Worm (Caenorhabditis elegans) whole organism, L2 larva: ENCODE results near the gene F53B7.7.

Experiments
- C34F6.9 ChIP-seq: fragments of 150-350 bp; optimal IDR thresholded peaks from 2 replicates; lab custom pipeline; 2014; ENCODE audit warnings: missing biosample characterization, missing genetic modification characterization
- F13H6.1 ChIP-seq: sonication (generic microtip); optimal IDR thresholded peaks from 2 replicates; lab custom pipeline; 2016; ENCODE audit warnings: missing genetic modification characterization, missing compliant biosample characterization
- R02D3.7 ChIP-seq: fragments of 150-350 bp; optimal IDR thresholded peaks from 2 replicates; lab custom pipeline; 2014; ENCODE audit warnings: missing biosample characterization, missing genetic modification characterization
- Y55F3AM.14 ChIP-seq: fragments of 200-800 bp; sonication (Bioruptor generic); optimal IDR thresholded peaks from 2 replicates; lab custom pipeline; 2018; ENCODE audit warnings: mild to moderate bottlenecking, missing genetic modification characterization, missing compliant biosample characterization
- ZK546.5 ChIP-seq: sonication (generic microtip); optimal IDR thresholded peaks from 2 replicates; lab custom pipeline; 2017; ENCODE audit warnings: missing biosample characterization, missing genetic modification characterization
- alr-1 ChIP-seq: fragments of 150-350 bp; optimal IDR thresholded peaks from 2 replicates; lab custom pipeline; 2014; ENCODE audit warnings: missing biosample characterization, missing genetic modification characterization
- aly-2 ChIP-seq: fragments of 150-350 bp; optimal IDR thresholded peaks from 2 replicates; lab custom pipeline; 2014; ENCODE audit warnings: missing biosample characterization, missing genetic modification characterization
- ama-1 ChIP-seq: fragments of 150-350 bp; optimal IDR thresholded peaks from 2 replicates; lab custom pipeline; 2018; ENCODE audit warnings: inconsistent platforms
- blmp-1 ChIP-seq: sonication (generic microtip); optimal IDR thresholded peaks from 2 replicates; lab custom pipeline; 2017; ENCODE audit warnings: missing genetic modification characterization, mild to moderate bottlenecking, missing compliant biosample characterization, antibody characterized with exemption, moderate library complexity; ENCODE audit not compliant: insufficient read depth
- ceh-16 ChIP-seq: fragments of 150-350 bp; optimal IDR thresholded peaks from 2 replicates; lab custom pipeline; 2014; ENCODE audit warnings: missing biosample characterization, missing genetic modification characterization
- ceh-82 ChIP-seq: fragments of 150-350 bp; optimal IDR thresholded peaks from 2 replicates; lab custom pipeline; 2014; ENCODE audit warnings: missing biosample characterization, missing genetic modification characterization
- crh-2 ChIP-seq: sonication (generic microtip); optimal IDR thresholded peaks from 2 replicates; lab custom pipeline; 2017; ENCODE audit warnings: missing biosample characterization, missing genetic modification characterization
- dmd-4 ChIP-seq: sonication (generic microtip); optimal IDR thresholded peaks from 2 replicates; lab custom pipeline; 2017; ENCODE audit warnings: missing biosample characterization, missing genetic modification characterization
- egl-27 ChIP-seq: sonication (generic microtip); optimal IDR thresholded peaks from 3 replicates; lab custom pipeline; 2017; ENCODE audit warnings: missing biosample characterization, missing genetic modification reagents, missing genetic modification characterization
- elt-1 ChIP-seq: fragments of 150-350 bp; optimal IDR thresholded peaks from 2 replicates; lab custom pipeline; 2014; ENCODE audit warnings: missing biosample characterization, missing genetic modification characterization
- elt-3 ChIP-seq: sonication (generic microtip); optimal IDR thresholded peaks from 2 replicates; lab custom pipeline; 2017; ENCODE audit warnings: missing biosample characterization, missing genetic modification characterization
- fos-1 ChIP-seq: fragments of 150-350 bp; optimal IDR thresholded peaks from 2 replicates; lab custom pipeline; 2014; ENCODE audit warnings: missing biosample characterization, missing genetic modification characterization
- gmeb-1 ChIP-seq: fragments of 150-350 bp; optimal IDR thresholded peaks from 2 replicates; lab custom pipeline; 2014; ENCODE audit warnings: missing biosample characterization, missing genetic modification characterization
- lin-11 ChIP-seq: fragments of 150-350 bp; sonication (generic microtip); optimal IDR thresholded peaks from 2 replicates; lab custom pipeline; 2014; ENCODE audit warnings: missing biosample characterization, missing genetic modification characterization, inconsistent platforms, mixed read lengths
- lin-13 ChIP-seq: fragments of 150-350 bp; optimal IDR thresholded peaks from 2 replicates; lab custom pipeline; 2014; ENCODE audit warnings: missing biosample characterization, missing genetic modification reagents, missing genetic modification characterization
- lin-39 ChIP-seq: fragments of 150-350 bp; optimal IDR thresholded peaks from 2 replicates; lab custom pipeline; 2014; ENCODE audit warnings: missing biosample characterization, missing genetic modification reagents, missing genetic modification characterization
- lsy-2 ChIP-seq, 2 experiments: fragments of 150-350 bp in 1 of 2; sonication (generic microtip) in 1 of 2; optimal IDR thresholded peaks; 2 replicates each; lab custom pipeline; 2014 to 2017; ENCODE audit warnings: missing biosample characterization in 2 of 2, missing genetic modification characterization in 2 of 2
- mab-5 ChIP-seq: fragments of 150-350 bp; optimal IDR thresholded peaks from 2 replicates; lab custom pipeline; 2014; ENCODE audit warnings: missing biosample characterization, missing genetic modification characterization
- mbf-1 ChIP-seq: sonication (generic microtip); optimal IDR thresholded peaks from 2 replicates; lab custom pipeline; 2017; ENCODE audit warnings: missing biosample characterization, missing genetic modification characterization
- mdl-1 ChIP-seq, 2 experiments: fragments of 150-350 bp in 1 of 2; sonication (generic microtip) in 1 of 2; optimal IDR thresholded peaks; 2 replicates each; lab custom pipeline; 2017; ENCODE audit warnings: missing biosample characterization in 2 of 2, missing genetic modification characterization in 2 of 2
- nhr-10 ChIP-seq: sonication (generic microtip); optimal IDR thresholded peaks from 2 replicates; lab custom pipeline; 2017; ENCODE audit warnings: missing biosample characterization, missing genetic modification characterization
- nhr-11 ChIP-seq: fragments of 150-350 bp; optimal IDR thresholded peaks from 2 replicates; lab custom pipeline; 2014; ENCODE audit warnings: missing biosample characterization, missing genetic modification characterization
- nhr-12 ChIP-seq: fragments of 150-350 bp; optimal IDR thresholded peaks from 2 replicates; lab custom pipeline; 2014; ENCODE audit warnings: missing biosample characterization, missing genetic modification characterization
- nhr-129 ChIP-seq: fragments of 150-350 bp; optimal IDR thresholded peaks from 2 replicates; lab custom pipeline; 2014; ENCODE audit warnings: missing biosample characterization, missing genetic modification characterization
- nhr-21 ChIP-seq: fragments of 150-350 bp; optimal IDR thresholded peaks from 2 replicates; lab custom pipeline; 2014; ENCODE audit warnings: missing biosample characterization, missing genetic modification characterization
- nhr-23 ChIP-seq: fragments of 150-350 bp; optimal IDR thresholded peaks from 2 replicates; lab custom pipeline; 2014; ENCODE audit warnings: missing biosample characterization, missing genetic modification reagents, missing genetic modification characterization
- nhr-237 ChIP-seq: fragments of 150-350 bp; optimal IDR thresholded peaks from 2 replicates; lab custom pipeline; 2014; ENCODE audit warnings: missing biosample characterization, missing genetic modification characterization
- nhr-25 ChIP-seq: fragments of 150-350 bp; sonication (generic microtip); optimal IDR thresholded peaks from 3 replicates; lab custom pipeline; 2014; ENCODE audit warnings: missing biosample characterization, missing genetic modification characterization
- nhr-6 ChIP-seq: fragments of 150-350 bp; optimal IDR thresholded peaks from 2 replicates; lab custom pipeline; 2014; ENCODE audit warnings: missing biosample characterization, missing genetic modification characterization
- nhr-77 ChIP-seq: fragments of 150-350 bp; optimal IDR thresholded peaks from 2 replicates; lab custom pipeline; 2014; ENCODE audit warnings: missing biosample characterization, missing genetic modification characterization
- peb-1 ChIP-seq: fragments of 150-350 bp; optimal IDR thresholded peaks from 2 replicates; lab custom pipeline; 2014; ENCODE audit warnings: missing biosample characterization, missing genetic modification characterization
- sem-4 ChIP-seq: fragments of 150-350 bp; optimal IDR thresholded peaks from 2 replicates; lab custom pipeline; 2014; ENCODE audit warnings: missing biosample characterization, missing genetic modification reagents, missing genetic modification characterization
- skn-1 ChIP-seq: sonication (generic microtip); optimal IDR thresholded peaks from 2 replicates; lab custom pipeline; 2017; ENCODE audit warnings: missing biosample characterization, missing genetic modification characterization
- sma-3 ChIP-seq: sonication (generic microtip); optimal IDR thresholded peaks from 2 replicates; lab custom pipeline; 2016; ENCODE audit warnings: missing genetic modification reagents, missing genetic modification characterization, missing compliant biosample characterization
- sma-9 ChIP-seq, 2 experiments: fragments of 150-350 bp in 1 of 2; sonication (generic microtip) in 1 of 2; optimal IDR thresholded peaks; 2 replicates each; lab custom pipeline; 2014 to 2016; ENCODE audit warnings: missing genetic modification characterization in 2 of 2, mild to moderate bottlenecking in 1 of 2, missing biosample characterization in 1 of 2, missing compliant biosample characterization in 1 of 2, missing genetic modification reagents in 1 of 2, moderate library complexity in 1 of 2
- snpc-4 ChIP-seq: fragments of 150-350 bp; optimal IDR thresholded peaks from 2 replicates; lab custom pipeline; 2014; ENCODE audit warnings: missing biosample characterization, missing genetic modification characterization
- unc-39 ChIP-seq: fragments of 150-350 bp; optimal IDR thresholded peaks from 2 replicates; lab custom pipeline; 2014; ENCODE audit warnings: missing biosample characterization, missing genetic modification characterization
- unc-55 ChIP-seq: fragments of 150-350 bp; sonication (generic microtip); optimal IDR thresholded peaks from 3 replicates; lab custom pipeline; 2014; ENCODE audit warnings: missing biosample characterization, missing genetic modification reagents, missing genetic modification characterization
- unc-62 ChIP-seq: fragments of 150-350 bp; optimal IDR thresholded peaks from 2 replicates; lab custom pipeline; 2014; ENCODE audit warnings: missing biosample characterization, missing genetic modification reagents, missing genetic modification characterization
- zag-1 ChIP-seq: fragments of 150-350 bp; optimal IDR thresholded peaks from 2 replicates; lab custom pipeline; 2014; ENCODE audit warnings: missing biosample characterization, missing genetic modification characterization
- ztf-1 ChIP-seq: fragments of 200-800 bp; sonication (Bioruptor generic); conservative IDR thresholded peaks from 2 replicates; pipeline ENCODE4 v1.3.6; 2022; ENCODE audit warnings: missing genetic modification characterization, missing compliant biosample characterization
- ztf-11 ChIP-seq: sonication (generic microtip); optimal IDR thresholded peaks from 2 replicates; lab custom pipeline; 2017; ENCODE audit warnings: missing biosample characterization, missing genetic modification characterization
- ztf-4 ChIP-seq: fragments of 150-350 bp; optimal IDR thresholded peaks from 2 replicates; lab custom pipeline; 2014; ENCODE audit warnings: missing biosample characterization, missing genetic modification characterization

F53B7.7 gene

ce11 chrV:10965501-10965900 is 33.4 kb upstream of the F53B7.7 start, which contains the start of the genes ctf-4 and eef-1G:
ctf-4 (minus strand) TSS chrV:10965539.
eef-1G (plus strand) TSS chrV:10965719.
- TF ChIP-seq unc-39 (tag; lab: Kevin White, UChicago) (no peak), ceh-82 (peak; percentile 75), lin-39 (tag; lab: Kevin White, UChicago) (peak; percentile 36), unc-55 (GFP tag; lab: Kevin White, UChicago) (peak; percentile 99), ztf-4 (tag; lab: Kevin White, UChicago) (peak; percentile 93), ztf-1 (GFP tag; lab: Robert Waterston, UW) (no peak), Y55F3AM.14 (GFP tag; lab: Kevin White, UChicago) (peak; percentile 76), zag-1 (tag; lab: Kevin White, UChicago) (peak; percentile 87), mdl-1 (tag; optimal IDR thresholded peaks at IDR 0.05; lab: Kevin White, UChicago) (peak in 1 of 2 experiments; percentile 60), nhr-21 (tag; lab: Kevin White, UChicago) (peak; percentile 98), nhr-23 (no peak), skn-1 (tag; lab: Kevin White, UChicago) (peak; percentile 86), fos-1 (tag; lab: Kevin White, UChicago) (peak; percentile 99), blmp-1 (tag; lab: Kevin White, UChicago) (peak; percentile 71), R02D3.7 (tag; lab: Kevin White, UChicago) (peak; percentile 58), gmeb-1 (tag; lab: Kevin White, UChicago) (peak; percentile 97), crh-2 (peak; percentile 98), lin-11 (tag; lab: Kevin White, UChicago) (peak; percentile 94), lin-13 (GFP tag; lab: Kevin White, UChicago) (peak; percentile 96), ceh-16 (peak; percentile 31), nhr-129 (tag; lab: Kevin White, UChicago) (peak; percentile 99), ama-1 (lab: Kevin White, UChicago) (peak; percentile 51), elt-1 (tag; lab: Kevin White, UChicago) (no peak), ztf-11 (tag; lab: Kevin White, UChicago) (no peak), nhr-77 (peak; percentile 57), F13H6.1 (tag; lab: Kevin White, UChicago) (peak; percentile 96), mbf-1 (tag; lab: Kevin White, UChicago) (no peak), nhr-12 (tag; lab: Kevin White, UChicago) (no peak), nhr-11 (tag; lab: Kevin White, UChicago) (no peak), egl-27 (tag; lab: Kevin White, UChicago) (peak; percentile 82), peb-1 (tag; lab: Kevin White, UChicago) (no peak), mab-5 (peak; percentile 85), nhr-237 (tag; lab: Kevin White, UChicago) (no peak), lsy-2 (tag; optimal IDR thresholded peaks at IDR 0.05; lab: Kevin White, UChicago) (peak; percentile 83 to 96), nhr-10 (peak; percentile 61), C34F6.9 (peak; percentile 99), sem-4 (tag; lab: Kevin White, UChicago) (peak; percentile 97), dmd-4 (no peak), aly-2 (tag; lab: Kevin White, UChicago) (no peak), unc-62 (GFP tag; lab: Kevin White, UChicago) (peak; percentile 12), nhr-25 (tag; lab: Kevin White, UChicago) (peak; percentile 98), sma-9 (GFP tag; optimal IDR thresholded peaks at IDR 0.05; lab: Kevin White, UChicago) (peak; percentile 99), sma-9 (tag; optimal IDR thresholded peaks at IDR 0.05; lab: Kevin White, UChicago) (no peak), snpc-4 (tag; lab: Kevin White, UChicago) (peak; percentile 88), sma-3 (GFP tag; lab: Kevin White, UChicago) (peak; percentile 97), elt-3 (tag; lab: Kevin White, UChicago) (no peak), ZK546.5 (tag; lab: Kevin White, UChicago) (peak; percentile 71), alr-1 (no peak), nhr-6 (tag; lab: Kevin White, UChicago) (peak; percentile 95)
- TF ChIP-seq, all 48 proteins: peak for 34
